Fruit fly (Drosophila melanogaster) whole organism, wandering third instar larva: ENCODE data around the gene CkIIbeta.

Experiments
- Dfd ChIP-seq: fragments of >200 bp; optimal IDR thresholded peaks from 2 replicates; lab custom pipeline; 2017; ENCODE audit warnings: missing biosample characterization, missing genetic modification characterization
- Hr83 ChIP-seq: fragments of 200-300 bp; sonication (Bioruptor generic); optimal IDR thresholded peaks from 2 replicates; lab custom pipeline; 2016; ENCODE audit warnings: missing biosample characterization, mild to moderate bottlenecking, missing genetic modification characterization, moderate library complexity; ENCODE audit not compliant: poor library complexity, severe bottlenecking
- Mio ChIP-seq: sonication (Bioruptor generic); optimal IDR thresholded peaks from 2 replicates; lab custom pipeline; 2016; ENCODE audit warnings: missing biosample characterization, missing genetic modification characterization
- Rel ChIP-seq, 2 experiments: fragments of 200-800 bp; sonication (Bioruptor generic) in 1 of 2; optimal IDR thresholded peaks; 2 replicates in 1 of 2; 3 replicates in 1 of 2; lab custom pipeline; 2016 to 2019; ENCODE audit warnings: mild to moderate bottlenecking in 2 of 2, missing biosample characterization in 2 of 2, missing genetic modification characterization in 2 of 2, moderate library complexity in 1 of 2
- dmrt93B ChIP-seq: fragments of 200-800 bp; sonication (Bioruptor generic); optimal IDR thresholded peaks from 2 replicates; lab custom pipeline; 2018; ENCODE audit warnings: missing biosample characterization, mild to moderate bottlenecking, missing genetic modification characterization
- dsf ChIP-seq: sonication (Bioruptor generic); optimal IDR thresholded peaks from 2 replicates; lab custom pipeline; 2016; ENCODE audit warnings: missing biosample characterization, missing genetic modification characterization, borderline replicate concordance
- fru ChIP-seq: fragments of 200-800 bp; sonication (Bioruptor generic); optimal IDR thresholded peaks from 3 replicates; lab custom pipeline; 2016; ENCODE audit warnings: missing biosample characterization, mild to moderate bottlenecking, missing genetic modification characterization
- jim ChIP-seq: fragments of 175-275, 200-325 bp; sonication (Bioruptor generic); optimal IDR thresholded peaks from 2 replicates; lab custom pipeline; 2016; ENCODE audit warnings: missing biosample characterization, mild to moderate bottlenecking, missing genetic modification characterization
- psq ChIP-seq: fragments of 200-800 bp; sonication (Bioruptor generic); optimal IDR thresholded peaks from 3 replicates; lab custom pipeline; 2017; ENCODE audit warnings: missing biosample characterization, mild to moderate bottlenecking, missing genetic modification characterization, moderate library complexity
- usp ChIP-seq: fragments of >200 bp; optimal IDR thresholded peaks from 2 replicates; lab custom pipeline; 2017; ENCODE audit warnings: missing biosample characterization, missing genetic modification characterization

DNA sequence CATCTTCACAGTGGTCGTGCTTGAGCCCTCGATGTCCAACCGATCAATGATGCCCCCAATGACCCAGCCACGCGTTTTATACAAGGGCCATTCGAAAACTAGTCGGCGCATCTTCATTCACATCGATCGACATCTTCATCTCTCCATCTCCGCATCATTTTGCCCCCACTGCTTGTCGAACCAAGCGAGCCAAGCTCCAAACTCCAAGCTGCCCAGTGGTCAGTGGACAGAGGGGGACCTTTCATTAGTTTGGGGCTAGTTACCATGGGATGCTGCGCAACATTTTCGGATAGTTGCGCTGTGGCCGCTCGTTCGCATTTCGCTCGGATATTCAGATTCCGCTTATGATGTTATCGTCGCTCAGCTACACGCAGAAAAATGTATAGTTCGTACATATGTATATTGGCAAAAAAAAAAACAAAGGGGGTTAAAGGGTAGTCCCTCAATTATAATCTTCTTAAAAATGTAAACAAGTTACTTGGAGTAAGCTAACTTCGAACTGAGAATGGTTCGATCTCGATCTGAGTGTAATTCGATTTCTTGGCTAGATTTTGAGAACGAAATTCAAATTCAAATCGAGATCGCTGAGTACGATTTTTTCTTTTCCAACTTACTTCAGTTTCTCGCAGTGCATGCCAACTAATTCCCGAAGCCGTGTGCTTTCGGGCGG lies 53.9 kb downstream of the CkIIbeta start, which contains the start of gene CG15740:
- TF ChIP-seq dmrt93B (GFP tag; lab: Kevin White, UChicago) (no peak), Mio (GFP tag; lab: Kevin White, UChicago) (no peak), Hr83 (GFP tag; lab: Kevin White, UChicago) (no peak), fru (GFP tag; lab: Kevin White, UChicago) (no peak), Dfd (GFP tag; lab: Kevin White, UChicago) (no peak), dsf (GFP tag; lab: Kevin White, UChicago) (no peak), usp (no peak), psq (GFP tag; lab: Kevin White, UChicago) (no peak), Rel (GFP tag; optimal IDR thresholded peaks at IDR 0.05; lab: Kevin White, UChicago) (no peak), Rel (tag; optimal IDR thresholded peaks at IDR 0.05; lab: Kevin White, UChicago) (no peak), jim (GFP tag; lab: Kevin White, UChicago) (no peak)
